Worm (Caenorhabditis elegans) whole organism, young adult: Measurements from ENCODE around the gene C44C10.10.

ENCODE experiments used
- B0035.1 ChIP-seq: sonication (generic microtip); optimal IDR thresholded peaks from 2 replicates; lab custom pipeline; 2016; ENCODE audit warnings: missing genetic modification characterization, mild to moderate bottlenecking, missing compliant biosample characterization, missing genotype, missing genetic modification reagents
- F49E8.2 ChIP-seq: sonication (generic microtip); optimal IDR thresholded peaks from 3 replicates; lab custom pipeline; 2017; ENCODE audit warnings: missing genetic modification characterization, mild to moderate bottlenecking, missing compliant biosample characterization, antibody characterized with exemption, moderate library complexity; ENCODE audit not compliant: insufficient read depth
- F55B11.4 ChIP-seq: sonication (generic microtip); optimal IDR thresholded peaks from 2 replicates; lab custom pipeline; 2016; ENCODE audit warnings: missing compliant biosample characterization, missing genetic modification characterization, borderline replicate concordance; ENCODE audit not compliant: insufficient read depth
- attf-3 ChIP-seq: fragments of 200-800 bp; sonication (Bioruptor generic); conservative IDR thresholded peaks from 2 replicates; pipeline ENCODE4 v1.3.6; 2022; ENCODE audit warnings: missing genetic modification reagents, missing genetic modification characterization, missing compliant biosample characterization
- nfya-1 ChIP-seq: sonication (generic microtip); optimal IDR thresholded peaks from 2 replicates; lab custom pipeline; 2017; ENCODE audit warnings: antibody characterized with exemption, missing compliant biosample characterization, missing genetic modification characterization, borderline replicate concordance; ENCODE audit not compliant: insufficient read depth
- nhr-179 ChIP-seq: sonication (generic microtip); optimal IDR thresholded peaks from 2 replicates; lab custom pipeline; 2016; ENCODE audit warnings: mild to moderate bottlenecking, missing genetic modification characterization, missing compliant biosample characterization
- pha-4 ChIP-seq: fragments of 150-350 bp; sonication (generic microtip); optimal IDR thresholded peaks from 2 replicates; lab custom pipeline; 2014; ENCODE audit warnings: missing biosample characterization, missing genetic modification reagents, missing genetic modification characterization
- sdz-38 ChIP-seq: sonication (generic microtip); optimal IDR thresholded peaks from 2 replicates; lab custom pipeline; 2016; ENCODE audit warnings: missing genotype, missing genetic modification characterization, missing compliant biosample characterization
- ztf-25 ChIP-seq: fragments of 200-800 bp; sonication (Bioruptor generic); IDR thresholded peaks from 2 replicates; pipeline ENCODE4 v1.3.6; 2022; ENCODE audit warnings: missing genetic modification reagents, missing genetic modification characterization, missing compliant biosample characterization
- ztf-3 ChIP-seq: fragments of 200-800 bp; sonication (Bioruptor generic); optimal IDR thresholded peaks from 2 replicates; lab custom pipeline; 2018; ENCODE audit warnings: mild to moderate bottlenecking, missing genetic modification characterization, missing compliant biosample characterization

- TF ChIP-seq attf-3 (GFP tag; lab: Robert Waterston, UW) (no peak), pha-4 (no peak), nhr-179 (no peak), B0035.1 (tag; lab: Kevin White, UChicago) (no peak), F49E8.2 (tag; lab: Kevin White, UChicago) (no peak), sdz-38 (tag; lab: Kevin White, UChicago) (no peak), ztf-3 (GFP tag; lab: Kevin White, UChicago) (no peak), ztf-25 (GFP tag; lab: Robert Waterston, UW) (no peak), nfya-1 (tag; lab: Kevin White, UChicago) (no peak), F55B11.4 (no peak)
These were observed 9.3 kb upstream of the C44C10.10 start, which contains the start of gene T04F8.7 for ce11 chrX:11680851-11681250.
